Fruit fly (Drosophila melanogaster): ENCODE data around the gene Diap1.

DNA sequence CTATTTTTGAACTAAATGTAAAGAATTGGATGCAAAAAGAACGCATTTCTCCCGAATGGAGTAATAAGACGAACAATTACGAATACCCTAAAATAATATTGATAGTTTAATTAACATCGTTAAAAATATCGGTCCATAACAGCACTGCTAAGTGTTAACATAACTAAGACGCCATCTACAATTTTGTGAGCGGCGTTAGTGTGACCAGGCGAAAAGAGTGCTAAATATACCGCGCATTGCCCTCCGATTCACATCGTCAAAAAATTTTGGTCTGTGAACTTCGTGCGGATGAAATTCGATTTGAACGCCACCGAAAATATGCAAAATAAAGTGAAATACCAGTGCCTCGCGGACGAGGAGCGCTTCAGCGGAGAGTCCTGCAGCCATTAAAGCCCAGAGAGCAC lies 887 bp upstream of the Diap1 start, which contains the start of gene Mbs:
- TF ChIP-seq CG6689 (GFP tag; IDR thresholded peaks at IDR 0.05) (no peak), CG4707 (GFP tag; optimal IDR thresholded peaks at IDR 0.05) (no peak), fd3F (GFP tag; optimal IDR thresholded peaks at IDR 0.05) (no peak)
